Worm (Caenorhabditis elegans) whole organism, late embryonic: Measurements from ENCODE around the gene sma-4.

Source experiments
- C08G9.2 ChIP-seq: sonication (generic microtip); optimal IDR thresholded peaks from 2 replicates; lab custom pipeline; 2016; ENCODE audit warnings: mild to moderate bottlenecking, missing genetic modification characterization, moderate library complexity, missing compliant biosample characterization
- C38D4.7 ChIP-seq: fragments of 200-800 bp; sonication (Bioruptor generic); optimal IDR thresholded peaks from 2 replicates; lab custom pipeline; 2018; ENCODE audit warnings: mild to moderate bottlenecking, missing genetic modification characterization, moderate library complexity, missing compliant biosample characterization
- F13H6.1 ChIP-seq: sonication (generic microtip); optimal IDR thresholded peaks from 2 replicates; lab custom pipeline; 2016; ENCODE audit warnings: missing genetic modification characterization, missing compliant biosample characterization
- K02D7.2 ChIP-seq: sonication (generic microtip); optimal IDR thresholded peaks from 2 replicates; lab custom pipeline; 2017; ENCODE audit warnings: mild to moderate bottlenecking, missing genetic modification characterization, missing compliant biosample characterization
- K09A11.1 ChIP-seq: sonication (generic microtip); optimal IDR thresholded peaks from 2 replicates; lab custom pipeline; 2017; ENCODE audit warnings: antibody characterized with exemption, mild to moderate bottlenecking, missing genetic modification characterization, missing compliant biosample characterization; ENCODE audit not compliant: insufficient read depth
- Y22D7AL.16 ChIP-seq: sonication (generic microtip); optimal IDR thresholded peaks from 2 replicates; lab custom pipeline; 2016; ENCODE audit warnings: missing genetic modification characterization, missing compliant biosample characterization
- ceh-18 ChIP-seq: sonication (generic microtip); optimal IDR thresholded peaks from 2 replicates; lab custom pipeline; 2016; ENCODE audit warnings: missing genetic modification characterization, missing compliant biosample characterization
- ceh-22 ChIP-seq: sonication (generic microtip); optimal IDR thresholded peaks from 2 replicates; lab custom pipeline; 2017; ENCODE audit warnings: missing biosample characterization, missing genetic modification characterization
- ceh-30 ChIP-seq: fragments of 150-350 bp; optimal IDR thresholded peaks from 2 replicates; lab custom pipeline; 2014; ENCODE audit warnings: missing biosample characterization, missing genetic modification characterization
- ceh-31 ChIP-seq: sonication (generic microtip); optimal IDR thresholded peaks from 2 replicates; lab custom pipeline; 2016; ENCODE audit warnings: missing genetic modification characterization, missing compliant biosample characterization
- ceh-45 ChIP-seq: fragments of 200-800 bp; sonication (Bioruptor generic); IDR thresholded peaks from 2 replicates; pipeline ENCODE4 v1.3.6; 2022; ENCODE audit warnings: missing genetic modification reagents, missing genetic modification characterization, missing compliant biosample characterization
- ceh-6 ChIP-seq: fragments of 200-800 bp; sonication (Bioruptor generic); optimal IDR thresholded peaks from 2 replicates; lab custom pipeline; 2018; ENCODE audit warnings: mild to moderate bottlenecking, missing genetic modification characterization, missing compliant biosample characterization
- che-1 ChIP-seq: sonication (generic microtip); optimal IDR thresholded peaks from 2 replicates; lab custom pipeline; 2016; ENCODE audit warnings: mild to moderate bottlenecking, missing genetic modification characterization, missing compliant biosample characterization
- dmd-4 ChIP-seq: sonication (generic microtip); optimal IDR thresholded peaks from 2 replicates; lab custom pipeline; 2016; ENCODE audit warnings: borderline replicate concordance, missing genetic modification characterization, missing compliant biosample characterization
- dve-1 ChIP-seq: sonication (generic microtip); optimal IDR thresholded peaks from 2 replicates; lab custom pipeline; 2017; ENCODE audit warnings: antibody characterized with exemption, mild to moderate bottlenecking, missing genetic modification characterization, missing compliant biosample characterization
- elt-2 ChIP-seq: sonication (generic microtip); optimal IDR thresholded peaks from 2 replicates; lab custom pipeline; 2016; ENCODE audit warnings: missing genetic modification reagents, missing genetic modification characterization, missing compliant biosample characterization
- ets-4 ChIP-seq: sonication (generic microtip); optimal IDR thresholded peaks from 2 replicates; lab custom pipeline; 2016; ENCODE audit warnings: missing genetic modification characterization, missing compliant biosample characterization
- eyg-1 ChIP-seq: sonication (generic microtip); optimal IDR thresholded peaks from 2 replicates; lab custom pipeline; 2016; ENCODE audit warnings: missing genotype, missing genetic modification characterization, missing compliant biosample characterization
- fax-1 ChIP-seq: sonication (generic microtip); optimal IDR thresholded peaks from 2 replicates; lab custom pipeline; 2016; ENCODE audit warnings: missing genotype, missing genetic modification characterization, missing compliant biosample characterization
- gmeb-2 ChIP-seq: sonication (generic microtip); optimal IDR thresholded peaks from 2 replicates; lab custom pipeline; 2016; ENCODE audit warnings: missing genetic modification characterization, inconsistent platforms, missing compliant biosample characterization
- hlh-6 ChIP-seq: sonication (generic microtip); optimal IDR thresholded peaks from 2 replicates; lab custom pipeline; 2016; ENCODE audit warnings: missing genotype, missing genetic modification characterization, missing compliant biosample characterization
- hlh-8 ChIP-seq: sonication (generic microtip); optimal IDR thresholded peaks from 2 replicates; lab custom pipeline; 2016; ENCODE audit warnings: missing genotype, missing genetic modification characterization, missing compliant biosample characterization
- lim-6 ChIP-seq: sonication (generic microtip); optimal IDR thresholded peaks from 2 replicates; lab custom pipeline; 2016; ENCODE audit warnings: missing genetic modification characterization, missing compliant biosample characterization
- lin-11 ChIP-seq: fragments of 200-800 bp; sonication (Bioruptor generic); optimal IDR thresholded peaks from 2 replicates; lab custom pipeline; 2018; ENCODE audit warnings: mild to moderate bottlenecking, missing genetic modification characterization, missing compliant biosample characterization
- nhr-11 ChIP-seq: fragments of 150-350 bp; optimal IDR thresholded peaks from 2 replicates; lab custom pipeline; 2014; ENCODE audit warnings: missing biosample characterization, missing genetic modification characterization
- nhr-232 ChIP-seq: sonication (generic microtip); optimal IDR thresholded peaks from 2 replicates; lab custom pipeline; 2016; ENCODE audit warnings: missing genetic modification characterization, missing compliant biosample characterization
- npax-4 ChIP-seq: sonication (generic microtip); optimal IDR thresholded peaks from 2 replicates; lab custom pipeline; 2016; ENCODE audit warnings: missing genetic modification characterization, missing compliant biosample characterization
- odd-2 ChIP-seq: sonication (generic microtip); optimal IDR thresholded peaks from 2 replicates; lab custom pipeline; 2017; ENCODE audit warnings: antibody characterized with exemption, mild to moderate bottlenecking, missing genetic modification characterization, missing compliant biosample characterization
- pat-9 ChIP-seq: fragments of 200-800 bp; sonication (Bioruptor generic); optimal IDR thresholded peaks from 2 replicates; lab custom pipeline; 2018; ENCODE audit warnings: mild to moderate bottlenecking, missing genetic modification characterization, moderate library complexity, missing compliant biosample characterization
- pax-1 ChIP-seq: fragments of 150-350 bp; optimal IDR thresholded peaks from 2 replicates; lab custom pipeline; 2014; ENCODE audit warnings: missing biosample characterization, missing genetic modification characterization
- pha-2 ChIP-seq: sonication (generic microtip); optimal IDR thresholded peaks from 2 replicates; lab custom pipeline; 2017; ENCODE audit warnings: mild to moderate bottlenecking, missing genetic modification characterization, missing compliant biosample characterization
- pha-4 ChIP-seq: fragments of 150-350 bp; optimal IDR thresholded peaks from 2 replicates; lab custom pipeline; 2018; ENCODE audit warnings: missing biosample characterization, missing genetic modification reagents, missing genetic modification characterization
- pqm-1 ChIP-seq: sonication (generic microtip); optimal IDR thresholded peaks from 2 replicates; lab custom pipeline; 2016; ENCODE audit warnings: missing genetic modification characterization, missing compliant biosample characterization
- pros-1 ChIP-seq: fragments of 150-350 bp; optimal IDR thresholded peaks from 2 replicates; lab custom pipeline; 2014; ENCODE audit warnings: missing biosample characterization, missing genetic modification reagents, missing genetic modification characterization
- ref-2 ChIP-seq: sonication (generic microtip); optimal IDR thresholded peaks from 2 replicates; lab custom pipeline; 2016; ENCODE audit warnings: missing genetic modification characterization, missing compliant biosample characterization
- rnt-1 ChIP-seq: sonication (generic microtip); optimal IDR thresholded peaks from 2 replicates; lab custom pipeline; 2016; ENCODE audit warnings: missing genetic modification characterization, missing compliant biosample characterization
- sox-2 ChIP-seq: fragments of 200-800 bp; sonication (Bioruptor generic); IDR thresholded peaks from 2 replicates; pipeline ENCODE4 v1.3.6; 2022; ENCODE audit warnings: missing genetic modification reagents, missing genetic modification characterization, missing compliant biosample characterization
- sox-4 ChIP-seq: sonication (generic microtip); optimal IDR thresholded peaks from 2 replicates; lab custom pipeline; 2017; ENCODE audit warnings: mild to moderate bottlenecking, missing genetic modification characterization, inconsistent platforms, missing compliant biosample characterization
- tbx-2 ChIP-seq: sonication (generic microtip); optimal IDR thresholded peaks from 2 replicates; lab custom pipeline; 2016; ENCODE audit warnings: missing genetic modification characterization, missing compliant biosample characterization
- ttx-3 ChIP-seq: sonication (generic microtip); optimal IDR thresholded peaks from 2 replicates; lab custom pipeline; 2016; ENCODE audit warnings: missing genetic modification reagents, missing genetic modification characterization, missing compliant biosample characterization
- unc-3 ChIP-seq, 2 experiments: fragments of 200-800 bp in 1 of 2; sonication (Bioruptor generic) in 1 of 2; sonication (generic microtip) in 1 of 2; conservative IDR thresholded peaks in 1 of 2; optimal IDR thresholded peaks in 1 of 2; 2 replicates each; pipeline versions ENCODE4 v1.3.6 to Lab custom; 2016 to 2022; ENCODE audit warnings: missing compliant biosample characterization in 2 of 2, missing genetic modification characterization in 2 of 2, missing genetic modification reagents in 1 of 2
- unc-42 ChIP-seq: sonication (generic microtip); optimal IDR thresholded peaks from 2 replicates; lab custom pipeline; 2016; ENCODE audit warnings: missing genotype, missing genetic modification characterization, missing compliant biosample characterization
- unc-55 ChIP-seq: sonication (generic microtip); optimal IDR thresholded peaks from 2 replicates; lab custom pipeline; 2017; ENCODE audit warnings: missing biosample characterization, missing genetic modification reagents, missing genetic modification characterization
- zip-5 ChIP-seq: sonication (generic microtip); optimal IDR thresholded peaks from 2 replicates; lab custom pipeline; 2016; ENCODE audit warnings: missing genetic modification characterization, missing compliant biosample characterization
- ztf-16 ChIP-seq: sonication (generic microtip); optimal IDR thresholded peaks from 2 replicates; lab custom pipeline; 2017; ENCODE audit warnings: missing genetic modification characterization, missing compliant biosample characterization

sma-4 gene

DNA sequence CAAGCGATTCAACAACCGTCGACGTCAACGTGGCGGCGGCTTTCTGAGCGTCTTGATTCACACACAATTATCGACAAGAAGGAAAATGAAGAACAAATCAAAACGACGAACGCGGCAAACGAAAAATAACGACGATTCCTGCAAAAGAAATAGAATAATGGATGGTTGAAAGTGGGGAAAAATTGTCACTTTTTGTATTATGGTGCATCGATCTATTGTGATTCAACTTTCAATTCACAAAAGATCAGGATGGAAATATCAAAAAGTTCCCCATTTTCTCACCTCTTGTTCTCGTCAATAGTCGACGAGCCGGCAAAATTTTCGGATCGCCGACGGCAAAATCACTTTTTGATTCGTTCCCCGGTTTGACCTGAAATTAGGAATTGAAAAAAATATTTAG is 17.3 kb downstream of the sma-4 start, which contains the start of the genes R12B2.13 and mdt-15:
Gene R12B2.13, minus strand, starts transcription at position 101 of the 400 bp plus-strand sequence.
Gene mdt-15, minus strand, starts transcription at position 376 of the 400 bp plus-strand sequence.
- no peak for TF ChIP-seq K09A11.1 (tag; lab: Kevin White, UChicago)
- TF ChIP-seq, all 69 proteins: peak for 0

DNA sequence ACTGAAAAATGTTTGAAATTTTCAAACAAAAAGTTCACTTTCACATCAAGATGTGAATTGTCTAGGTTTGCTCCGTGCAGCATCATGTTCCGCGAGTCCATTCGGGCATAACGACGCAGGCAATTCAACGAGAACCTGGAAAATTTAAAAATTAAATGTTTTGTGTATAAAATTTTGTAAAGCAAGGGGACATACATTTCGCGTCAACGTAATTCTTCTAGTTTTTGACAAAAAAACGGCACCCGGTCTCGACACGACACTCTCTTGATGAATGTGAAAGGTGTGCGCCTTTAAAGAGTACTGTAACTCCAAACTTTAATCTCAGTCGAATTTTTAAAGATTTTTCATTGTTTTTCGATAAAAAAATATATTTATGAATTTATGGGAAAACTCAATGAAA is 18.0 kb downstream of the sma-4 start, which contains the start of gene R12B2.6:
Gene R12B2.6, minus strand, starts transcription at position 101 of the 400 bp plus-strand sequence.
- TF ChIP-seq elt-2 (no peak), hlh-6 (tag; lab: Kevin White, UChicago) (no peak), pax-1 (no peak), K09A11.1 (tag; lab: Kevin White, UChicago) (no peak), pros-1 (tag; lab: Kevin White, UChicago) (no peak), rnt-1 (no peak), sox-4 (tag; lab: Kevin White, UChicago) (no peak), C08G9.2 (no peak), sox-2 (GFP tag; lab: Robert Waterston, UW) (no peak), odd-2 (tag; lab: Kevin White, UChicago) (no peak), unc-3 (GFP tag; conservative IDR thresholded peaks at IDR 0.05; lab: Robert Waterston, UW) (no peak), unc-3 (tag; optimal IDR thresholded peaks at IDR 0.05; lab: Kevin White, UChicago) (no peak), ztf-16 (no peak), gmeb-2 (tag; lab: Kevin White, UChicago) (no peak), lim-6 (no peak)
- TF ChIP-seq, all 69 proteins: peak for 0

DNA sequence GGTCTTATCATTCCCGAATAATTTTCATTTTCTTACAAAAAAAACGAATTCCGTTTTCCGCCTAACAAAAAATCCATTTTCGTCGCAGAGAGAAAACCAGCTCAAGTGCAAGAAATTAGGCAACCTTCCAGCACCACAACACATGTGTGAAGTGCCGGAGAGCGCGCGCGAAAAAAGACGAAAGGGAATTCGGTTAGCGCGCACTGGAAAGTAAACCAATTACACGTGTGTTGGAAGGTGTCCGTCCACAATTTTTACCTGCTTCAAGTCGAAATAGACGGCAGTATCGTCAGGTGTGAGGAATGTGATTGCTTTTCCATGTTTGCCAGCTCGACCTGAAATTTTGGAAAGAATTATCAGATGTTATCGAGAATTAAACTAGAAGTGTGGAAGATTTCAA is 18.6 kb downstream of the sma-4 start:
- TF ChIP-seq dve-1 (tag; lab: Kevin White, UChicago) (no peak), pha-4 (tag; lab: Kevin White, UChicago) (no peak), ceh-18 (tag; lab: Kevin White, UChicago) (no peak), ceh-30 (tag; lab: Kevin White, UChicago) (no peak), zip-5 (no peak), unc-42 (tag; lab: Kevin White, UChicago) (peak; percentile 61), ceh-6 (no peak), che-1 (tag; lab: Kevin White, UChicago) (no peak)
- TF ChIP-seq, all 69 proteins: peak for 1

- TF ChIP-seq Y22D7AL.16 (tag; lab: Kevin White, UChicago) (no peak), hlh-8 (no peak), ceh-18 (tag; lab: Kevin White, UChicago) (peak; percentile 63), pha-2 (tag; lab: Kevin White, UChicago) (no peak), ref-2 (tag; lab: Kevin White, UChicago) (no peak), ceh-31 (tag; lab: Kevin White, UChicago) (no peak), nhr-11 (tag; lab: Kevin White, UChicago) (no peak), lim-6 (no peak), fax-1 (tag; lab: Kevin White, UChicago) (no peak), zip-5 (no peak), ttx-3 (no peak), dve-1 (tag; lab: Kevin White, UChicago) (no peak), pros-1 (tag; lab: Kevin White, UChicago) (no peak), K02D7.2 (tag; lab: Kevin White, UChicago) (no peak), unc-55 (GFP tag; lab: Kevin White, UChicago) (no peak), ceh-22 (tag; lab: Kevin White, UChicago) (no peak), ceh-45 (GFP tag; lab: Robert Waterston, UW) (no peak), tbx-2 (tag; lab: Kevin White, UChicago) (no peak), npax-4 (tag; lab: Kevin White, UChicago) (no peak), lin-11 (tag; lab: Kevin White, UChicago) (no peak), K09A11.1 (tag; lab: Kevin White, UChicago) (no peak), elt-2 (peak; percentile 89), dmd-4 (tag; lab: Kevin White, UChicago) (no peak), eyg-1 (tag; lab: Kevin White, UChicago) (no peak), F13H6.1 (tag; lab: Kevin White, UChicago) (no peak), pat-9 (no peak), nhr-232 (tag; lab: Kevin White, UChicago) (no peak), hlh-6 (tag; lab: Kevin White, UChicago) (no peak), ets-4 (tag; lab: Kevin White, UChicago) (peak; percentile 26), pqm-1 (no peak), C38D4.7 (GFP tag; lab: Kevin White, UChicago) (no peak)
Measured at ce11 chrIII:5835163-5835871, 19.3 kb downstream of the sma-4 start.
